Worm (Caenorhabditis elegans): ENCODE data around the gene bre-5.

bre-5 gene

DNA sequence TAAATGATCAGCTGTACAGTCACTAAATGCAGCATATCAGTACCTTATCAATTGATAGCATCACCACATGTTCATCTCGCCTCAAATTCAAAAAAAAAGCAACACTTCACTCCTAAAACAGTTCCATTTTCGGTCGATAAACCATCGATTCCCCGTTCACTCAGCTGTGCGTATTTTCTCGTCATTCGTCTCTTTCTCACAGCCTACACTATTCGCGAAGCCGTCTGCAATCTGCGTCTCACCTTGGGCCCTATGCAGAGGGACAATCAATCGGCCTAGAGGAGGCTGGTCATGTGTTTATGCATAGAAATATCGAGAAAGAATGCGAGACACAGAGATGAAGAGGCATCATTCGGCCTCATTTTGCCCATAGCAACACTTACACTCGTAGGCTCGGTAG, 18.6 kb downstream of the bre-5 start (continued):
- no peak for TF ChIP-seq sox-4 (tag; optimal IDR thresholded peaks at IDR 0.05)

ce11 chrIV:12031003-12031402, 20.0 kb downstream of the bre-5 start, which contains the start of the genes T12G3.6 and mrpl-51:
T12G3.6 (minus strand) TSS chrIV:12031271.
mrpl-51 (plus strand) TSS chrIV:12031324.
- TF ChIP-seq fax-1 (tag; optimal IDR thresholded peaks at IDR 0.05): no peak
- no peak for TF ChIP-seq ceh-45 (GFP tag; IDR thresholded peaks at IDR 0.05)
- TF ChIP-seq ceh-19 (GFP tag; optimal IDR thresholded peaks at IDR 0.05): no peak
- no peak for TF ChIP-seq ahr-1 (tag; optimal IDR thresholded peaks at IDR 0.05)
- TF ChIP-seq tbx-2 (tag; optimal IDR thresholded peaks at IDR 0.05): no peak
- no peak for TF ChIP-seq syd-9 (tag; optimal IDR thresholded peaks at IDR 0.05)
- no peak for TF ChIP-seq pag-3 (tag; optimal IDR thresholded peaks at IDR 0.05; ENCODE audit: borderline replicate concordance)
- no peak for TF ChIP-seq ceh-2 (tag; optimal IDR thresholded peaks at IDR 0.05)
- TF ChIP-seq che-1 (tag; optimal IDR thresholded peaks at IDR 0.05): no peak
- no peak for TF ChIP-seq ets-4 (tag; optimal IDR thresholded peaks at IDR 0.05)
- TF ChIP-seq ceh-31 (tag; optimal IDR thresholded peaks at IDR 0.05): no peak
- TF ChIP-seq unc-3 (GFP tag; conservative IDR thresholded peaks at IDR 0.05): no peak
- no peak for TF ChIP-seq unc-3 (tag; optimal IDR thresholded peaks at IDR 0.05)

- TF ChIP-seq hlh-15 (tag; optimal IDR thresholded peaks at IDR 0.05): no peak
These were observed 21.3 kb downstream of the bre-5 start, which contains the start of gene T12G3.11 for ce11 chrIV:12029722-12030182. T12G3.11 (minus strand) TSS chrIV:12029772.

DNA sequence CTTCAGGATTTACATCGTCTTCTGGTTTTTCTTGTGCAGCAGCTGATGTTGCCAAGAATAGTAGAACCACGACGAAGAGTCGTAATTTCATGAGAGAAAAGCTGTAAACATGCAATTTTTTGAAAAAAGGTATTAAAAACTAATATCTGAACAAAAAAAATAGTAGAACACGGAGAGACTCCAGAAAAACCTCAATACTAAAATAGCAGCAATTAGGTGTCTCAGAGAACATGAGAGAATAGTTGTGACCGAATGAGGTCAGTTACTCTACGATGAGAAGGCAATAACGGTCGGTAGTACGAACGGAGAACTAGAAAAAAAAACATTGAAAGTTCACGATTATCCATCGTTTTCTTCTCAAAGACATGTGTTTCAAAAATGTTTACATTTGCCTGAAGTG, 21.9 kb downstream of the bre-5 start, which contains the start of gene tgn-38:
TSS of gene tgn-38 (minus strand) at position 101 of the 400 bp plus-strand sequence.
- TF ChIP-seq sox-4 (tag; optimal IDR thresholded peaks at IDR 0.05) (no peak), nfya-1 (tag; optimal IDR thresholded peaks at IDR 0.05) (no peak)

ce11 chrIV:12021360-12021759, 29.7 kb downstream of the bre-5 start:
- TF ChIP-seq fkh-10 (GFP tag; optimal IDR thresholded peaks at IDR 0.05): no peak
- no peak for TF ChIP-seq lim-6 (tag; optimal IDR thresholded peaks at IDR 0.05)
- no peak for TF ChIP-seq sox-4 (tag; optimal IDR thresholded peaks at IDR 0.05)
- no peak for TF ChIP-seq eyg-1 (tag; optimal IDR thresholded peaks at IDR 0.05)
- no peak for TF ChIP-seq rnt-1 (tag; optimal IDR thresholded peaks at IDR 0.05)
- TF ChIP-seq ceh-31 (tag; optimal IDR thresholded peaks at IDR 0.05): no peak
- no peak for TF ChIP-seq gmeb-2 (tag; optimal IDR thresholded peaks at IDR 0.05)
- TF ChIP-seq K09A11.1 (tag; optimal IDR thresholded peaks at IDR 0.05; ENCODE audit: insufficient read depth): no peak
- TF ChIP-seq dve-1 (tag; optimal IDR thresholded peaks at IDR 0.05): no peak
- TF ChIP-seq hlh-15 (tag; optimal IDR thresholded peaks at IDR 0.05): no peak
- no peak for TF ChIP-seq pax-1 (tag; optimal IDR thresholded peaks at IDR 0.05)
- TF ChIP-seq ceh-19 (GFP tag; optimal IDR thresholded peaks at IDR 0.05): no peak
- TF ChIP-seq ahr-1 (tag; optimal IDR thresholded peaks at IDR 0.05): no peak
- TF ChIP-seq nfya-1 (tag; optimal IDR thresholded peaks at IDR 0.05): no peak
- TF ChIP-seq ets-4 (tag; optimal IDR thresholded peaks at IDR 0.05): no peak
- TF ChIP-seq unc-3 (GFP tag; conservative IDR thresholded peaks at IDR 0.05): no peak
- no peak for TF ChIP-seq unc-3 (tag; optimal IDR thresholded peaks at IDR 0.05)
- no peak for TF ChIP-seq elt-2 (tag; optimal IDR thresholded peaks at IDR 0.05)
- no peak for TF ChIP-seq ceh-45 (GFP tag; IDR thresholded peaks at IDR 0.05)
- no peak for TF ChIP-seq zip-5 (tag; optimal IDR thresholded peaks at IDR 0.05)

ce11 chrIV:12018920-12019319, 32.1 kb downstream of the bre-5 start:
- TF ChIP-seq nhr-232 (tag; optimal IDR thresholded peaks at IDR 0.05): no peak
- no peak for TF ChIP-seq ttx-3 (tag; optimal IDR thresholded peaks at IDR 0.05)
- no peak for TF ChIP-seq gmeb-2 (tag; optimal IDR thresholded peaks at IDR 0.05)
- TF ChIP-seq ztf-16 (tag; optimal IDR thresholded peaks at IDR 0.05): no peak
- no peak for TF ChIP-seq fkh-6 (tag; optimal IDR thresholded peaks at IDR 0.05)
- TF ChIP-seq elt-4 (tag; optimal IDR thresholded peaks at IDR 0.05): no peak
- no peak for TF ChIP-seq ahr-1 (tag; optimal IDR thresholded peaks at IDR 0.05)
- TF ChIP-seq unc-86 (tag; optimal IDR thresholded peaks at IDR 0.05): no peak
- TF ChIP-seq unc-55 (GFP tag; optimal IDR thresholded peaks at IDR 0.05): no peak
- no peak for TF ChIP-seq lin-11 (tag; optimal IDR thresholded peaks at IDR 0.05)
- TF ChIP-seq hlh-6 (tag; optimal IDR thresholded peaks at IDR 0.05): no peak
- no peak for TF ChIP-seq ceh-22 (tag; optimal IDR thresholded peaks at IDR 0.05)
